Fruit fly (Drosophila melanogaster) whole organism, embryonic: Measurements from ENCODE around the gene dj-1beta.

Experiments
- Asciz ChIP-seq: fragments of 200-800 bp; sonication (Bioruptor generic); optimal IDR thresholded peaks from 2 replicates; lab custom pipeline; 2017; ENCODE audit warnings: missing biosample characterization, mild to moderate bottlenecking, missing genetic modification characterization, missing genetic modification reagents
- Bteb2 ChIP-seq: fragments of 200-800 bp; sonication (Bioruptor generic); optimal IDR thresholded peaks from 2 replicates; lab custom pipeline; 2016; ENCODE audit warnings: missing biosample characterization, missing genetic modification characterization
- CG10147 ChIP-seq: fragments of 200-800 bp; sonication (Bioruptor generic); optimal IDR thresholded peaks from 2 replicates; lab custom pipeline; 2019; ENCODE audit warnings: missing biosample characterization, mild to moderate bottlenecking, missing genetic modification characterization, moderate library complexity
- CG11398 ChIP-seq: fragments of 200-800 bp; sonication (Bioruptor generic); optimal IDR thresholded peaks from 2 replicates; lab custom pipeline; 2016; ENCODE audit warnings: missing biosample characterization, missing genetic modification characterization
- CG12942 ChIP-seq: fragments of 200-800 bp; sonication (Bioruptor generic); optimal IDR thresholded peaks from 3 replicates; lab custom pipeline; 2016; ENCODE audit warnings: missing biosample characterization, missing genetic modification characterization
- CG13287 ChIP-seq: fragments of 200-800 bp; sonication (Bioruptor generic); IDR thresholded peaks from 2 replicates; pipeline ENCODE4 v1.3.6; 2022; ENCODE audit warnings: missing biosample characterization, missing genetic modification characterization; ENCODE audit not compliant: partially characterized antibody
- CG13775 ChIP-seq: fragments of 200-800 bp; sonication (Bioruptor generic); optimal IDR thresholded peaks from 3 replicates; lab custom pipeline; 2017; ENCODE audit warnings: missing biosample characterization, mild to moderate bottlenecking, missing genetic modification characterization
- CG14667 ChIP-seq: fragments of 200-800 bp; sonication (Bioruptor generic); IDR thresholded peaks from 2 replicates; pipeline ENCODE4 v1.3.6; 2022; ENCODE audit warnings: missing biosample characterization, missing genetic modification characterization
- CG15696 ChIP-seq: fragments of 200-800 bp; sonication (Bioruptor generic); optimal IDR thresholded peaks from 2 replicates; lab custom pipeline; 2019; ENCODE audit warnings: missing biosample characterization, mild to moderate bottlenecking, missing genetic modification characterization, moderate library complexity
- CG2129 ChIP-seq: fragments of 200-800 bp; sonication (Bioruptor generic); IDR thresholded peaks from 2 replicates; pipeline ENCODE4 v1.3.6; 2022; ENCODE audit warnings: missing biosample characterization, missing genetic modification characterization; ENCODE audit not compliant: partially characterized antibody
- CG2199 ChIP-seq: fragments of 200-800 bp; sonication (Bioruptor generic); IDR thresholded peaks from 3 replicates; pipeline ENCODE4 v1.3.6; 2022; ENCODE audit warnings: missing biosample characterization, missing genetic modification characterization
- CG3065 ChIP-seq: fragments of 200-800 bp; sonication (Bioruptor generic); optimal IDR thresholded peaks from 2 replicates; lab custom pipeline; 2016; ENCODE audit warnings: missing biosample characterization, missing genetic modification characterization
- CG31388 ChIP-seq: fragments of 200-800 bp; sonication (Bioruptor generic); optimal IDR thresholded peaks from 2 replicates; lab custom pipeline; 2016; ENCODE audit warnings: missing biosample characterization, missing genetic modification characterization
- CG5180 ChIP-seq: fragments of 200-800 bp; sonication (Bioruptor generic); optimal IDR thresholded peaks from 3 replicates; lab custom pipeline; 2017; ENCODE audit warnings: missing biosample characterization, missing genetic modification characterization, mild to moderate bottlenecking, moderate library complexity, missing genetic modification reagents
- CG5953 ChIP-seq: fragments of 200-800 bp; sonication (Bioruptor generic); IDR thresholded peaks from 2 replicates; pipeline ENCODE4 v1.3.6; 2022; ENCODE audit warnings: missing biosample characterization, missing genetic modification characterization
- CG6813 ChIP-seq: fragments of 200-800 bp; sonication (Bioruptor generic); optimal IDR thresholded peaks from 2 replicates; lab custom pipeline; 2017; ENCODE audit warnings: missing biosample characterization, missing genetic modification characterization, mild to moderate bottlenecking, moderate library complexity, missing genetic modification reagents
- CG9609 ChIP-seq: fragments of 200-800 bp; sonication (Bioruptor generic); optimal IDR thresholded peaks from 3 replicates; lab custom pipeline; 2016; ENCODE audit warnings: missing biosample characterization, missing genetic modification characterization
- Dek ChIP-seq: fragments of 200-800 bp; sonication (Bioruptor generic); optimal IDR thresholded peaks from 3 replicates; lab custom pipeline; 2019; ENCODE audit warnings: missing biosample characterization, mild to moderate bottlenecking, missing genetic modification characterization, moderate library complexity
- Dll ChIP-seq: fragments of 200-800 bp; sonication (Bioruptor generic); IDR thresholded peaks from 4 replicates; pipeline ENCODE4 v1.3.6; 2022; ENCODE audit warnings: missing biosample characterization, missing genetic modification characterization; ENCODE audit not compliant: partially characterized antibody
- Eip74EF ChIP-seq, 2 experiments: fragments of 200-800 bp in 1 of 2; fragments of >200 bp in 1 of 2; sonication (Bioruptor generic) in 1 of 2; optimal IDR thresholded peaks; 2 replicates each; lab custom pipeline; 2017 to 2019; ENCODE audit warnings: missing biosample characterization in 2 of 2, missing genetic modification characterization in 2 of 2, mild to moderate bottlenecking in 1 of 2, moderate library complexity in 1 of 2
- Ets65A ChIP-seq: fragments of 200-800 bp; sonication (Bioruptor generic); peaks from one replicate; lab custom pipeline; 2016; ENCODE audit warnings: missing biosample characterization, missing genetic modification characterization
- H15 ChIP-seq: fragments of 200-800 bp; sonication (Bioruptor generic); IDR thresholded peaks from 3 replicates; pipeline ENCODE4 v1.3.6; 2022; ENCODE audit warnings: missing biosample characterization, missing genetic modification characterization
- H2.0 ChIP-seq: fragments of 200-800 bp; sonication (Bioruptor generic); IDR thresholded peaks from 2 replicates; pipeline ENCODE4 v1.3.6; 2022; ENCODE audit warnings: missing biosample characterization, missing genetic modification characterization
- HmgZ ChIP-seq: fragments of 200-800 bp; sonication (Bioruptor generic); optimal IDR thresholded peaks from 2 replicates; lab custom pipeline; 2018; ENCODE audit warnings: missing biosample characterization, mild to moderate bottlenecking, missing genetic modification characterization
- Hr3 ChIP-seq: fragments of 200-800 bp; sonication (Bioruptor generic); optimal IDR thresholded peaks from 3 replicates; lab custom pipeline; 2016; ENCODE audit warnings: missing biosample characterization, missing genetic modification characterization
- Hr51 ChIP-seq, 2 experiments: fragments of 200-800 bp; sonication (Bioruptor generic); optimal IDR thresholded peaks; 2 replicates in 1 of 2; 3 replicates in 1 of 2; lab custom pipeline; 2016 to 2018; ENCODE audit warnings: missing biosample characterization in 2 of 2, missing genetic modification characterization in 2 of 2, mild to moderate bottlenecking in 1 of 2, moderate library complexity in 1 of 2
- Lpt ChIP-seq: fragments of >200 bp; optimal IDR thresholded peaks from 2 replicates; lab custom pipeline; 2018; ENCODE audit warnings: missing biosample characterization, missing genetic modification characterization
- Max ChIP-seq: fragments of 200-800 bp; sonication (Bioruptor generic); optimal IDR thresholded peaks from 2 replicates; lab custom pipeline; 2016; ENCODE audit warnings: missing biosample characterization, mild to moderate bottlenecking, missing genetic modification characterization
- NC2α ChIP-seq: fragments of 200-800 bp; sonication (Bioruptor generic); optimal IDR thresholded peaks from 2 replicates; lab custom pipeline; 2016; ENCODE audit warnings: missing biosample characterization, missing genetic modification characterization
- NFAT ChIP-seq: fragments of 200-800 bp; sonication (Bioruptor generic); IDR thresholded peaks from 2 replicates; pipeline ENCODE4 v1.3.6; 2022; ENCODE audit warnings: missing biosample characterization, missing genetic modification characterization
- NK7.1 ChIP-seq: fragments of 200-800 bp; sonication (Bioruptor generic); optimal IDR thresholded peaks from 3 replicates; lab custom pipeline; 2016; ENCODE audit warnings: missing biosample characterization, missing genetic modification characterization
- Nf-YA ChIP-seq: fragments of 200-800 bp; sonication (Bioruptor generic); IDR thresholded peaks from 2 replicates; pipeline ENCODE4 v1.3.6; 2022; ENCODE audit warnings: missing biosample characterization, missing genetic modification characterization
- az2 ChIP-seq: fragments of 200-800 bp; sonication (Bioruptor generic); optimal IDR thresholded peaks from 3 replicates; lab custom pipeline; 2016; ENCODE audit warnings: missing biosample characterization, missing genetic modification characterization
- cas ChIP-seq: fragments of 200-800 bp; sonication (Bioruptor generic); IDR thresholded peaks from 2 replicates; pipeline ENCODE4 v1.3.6; 2022; ENCODE audit warnings: missing biosample characterization, missing genetic modification characterization
- cwo ChIP-seq: fragments of 200-800 bp; sonication (Bioruptor generic); optimal IDR thresholded peaks from 3 replicates; lab custom pipeline; 2017; ENCODE audit warnings: missing biosample characterization, missing genetic modification characterization, mild to moderate bottlenecking, moderate library complexity, missing genetic modification reagents
- dysf ChIP-seq: fragments of 200-800 bp; sonication (Bioruptor generic); IDR thresholded peaks from 3 replicates; pipeline ENCODE4 v1.3.6; 2022; ENCODE audit warnings: missing biosample characterization, missing genetic modification characterization
- ems ChIP-seq: fragments of 200-800 bp; sonication (Bioruptor generic); optimal IDR thresholded peaks from 3 replicates; lab custom pipeline; 2016; ENCODE audit warnings: missing biosample characterization, missing genetic modification characterization
- eyg ChIP-seq: fragments of 200-800 bp; sonication (Bioruptor generic); optimal IDR thresholded peaks from 3 replicates; lab custom pipeline; 2016; ENCODE audit warnings: missing biosample characterization, missing genetic modification characterization
- insv ChIP-seq, 2 experiments: fragments of 200-800 bp; sonication (Bioruptor generic); optimal IDR thresholded peaks; 3 replicates each; lab custom pipeline; 2016 to 2018; ENCODE audit warnings: missing biosample characterization in 2 of 2, missing genetic modification characterization in 2 of 2
- klu ChIP-seq: fragments of 200-800 bp; sonication (Bioruptor generic); IDR thresholded peaks from 2 replicates; pipeline ENCODE4 v1.3.6; 2022; ENCODE audit warnings: missing biosample characterization, missing genetic modification characterization
- luna ChIP-seq: fragments of 200-800 bp; sonication (Bioruptor generic); optimal IDR thresholded peaks from 2 replicates; lab custom pipeline; 2016; ENCODE audit warnings: missing biosample characterization, missing genetic modification characterization
- odd ChIP-seq: fragments of 200-800 bp; sonication (Bioruptor generic); optimal IDR thresholded peaks from 2 replicates; lab custom pipeline; 2017; ENCODE audit warnings: missing biosample characterization, mild to moderate bottlenecking, missing genetic modification characterization
- pfk ChIP-seq: fragments of 200-800 bp; sonication (Bioruptor generic); optimal IDR thresholded peaks from 2 replicates; lab custom pipeline; 2018; ENCODE audit warnings: missing biosample characterization, mild to moderate bottlenecking, missing genetic modification characterization, moderate library complexity
- schlank ChIP-seq: fragments of 200-800 bp; sonication (Bioruptor generic); optimal IDR thresholded peaks from 2 replicates; lab custom pipeline; 2018; ENCODE audit warnings: missing biosample characterization, mild to moderate bottlenecking, missing genetic modification characterization
- tin ChIP-seq: fragments of 200-800 bp; sonication (Bioruptor generic); optimal IDR thresholded peaks from 3 replicates; lab custom pipeline; 2016; ENCODE audit warnings: missing biosample characterization, missing genetic modification characterization
- twi ChIP-seq: fragments of 200-800 bp; optimal IDR thresholded peaks from 2 replicates; lab custom pipeline; 2019; ENCODE audit warnings: missing biosample characterization, mild to moderate bottlenecking, missing genetic modification characterization, moderate library complexity
- wek ChIP-seq: fragments of 200-800 bp; sonication (Bioruptor generic); optimal IDR thresholded peaks from 3 replicates; lab custom pipeline; 2018; ENCODE audit warnings: missing biosample characterization, mild to moderate bottlenecking, missing genetic modification characterization, moderate library complexity
- zen ChIP-seq: fragments of 200-800 bp; sonication (Bioruptor generic); optimal IDR thresholded peaks from 3 replicates; lab custom pipeline; 2018; ENCODE audit warnings: missing biosample characterization, mild to moderate bottlenecking, missing genetic modification characterization, moderate library complexity
- zf30C ChIP-seq: fragments of 200-800 bp; sonication (Bioruptor generic); optimal IDR thresholded peaks from 3 replicates; lab custom pipeline; 2018; ENCODE audit warnings: missing biosample characterization, mild to moderate bottlenecking, missing genetic modification characterization

dj-1beta gene

dm6 chr3R:30797323-30797911 is 9.5 kb upstream of the dj-1beta start (continued):
- TF ChIP-seq Hr3 (peak; percentile 35), H15 (GFP tag; lab: Robert Waterston, UW) (peak; percentile 63; the same call in 1 of the 3 replicates), NC2α (GFP tag; lab: Kevin White, UChicago) (no peak), Hr51 (GFP tag; optimal IDR thresholded peaks at IDR 0.05; lab: Kevin White, UChicago) (peak in 1 of 2 experiments; percentile 79), NFAT (peak; percentile 49; the same call in 1 of the 2 replicates), ems (GFP tag; lab: Kevin White, UChicago) (peak; percentile 36), CG2129 (no peak), pfk (GFP tag; lab: Kevin White, UChicago) (no peak), NK7.1 (GFP tag; lab: Kevin White, UChicago) (no peak), schlank (tag; lab: Kevin White, UChicago) (no peak), H2.0 (GFP tag; lab: Robert Waterston, UW) (peak; percentile 65), cwo (GFP tag; lab: Kevin White, UChicago) (peak; percentile 21), Bteb2 (GFP tag; lab: Kevin White, UChicago) (peak; percentile 2), Ets65A (GFP tag; lab: Kevin White, UChicago) (peak; percentile 89), CG15696 (peak; percentile 22), HmgZ (peak; percentile 49), CG12942 (GFP tag; lab: Kevin White, UChicago) (peak; percentile 50), dysf (GFP tag; lab: Robert Waterston, UW) (peak; percentile 90), CG6813 (GFP tag; lab: Kevin White, UChicago) (peak; percentile 20), CG13287 (GFP tag; lab: Robert Waterston, UW) (peak; percentile 10; the same call in 1 of the 2 replicates), az2 (peak; percentile 54), CG31388 (GFP tag; lab: Kevin White, UChicago) (no peak), insv (GFP tag; optimal IDR thresholded peaks at IDR 0.05; lab: Kevin White, UChicago) (no peak), CG3065 (GFP tag; lab: Kevin White, UChicago) (no peak), wek (GFP tag; lab: Kevin White, UChicago) (no peak), klu (peak; percentile 63), eyg (GFP tag; lab: Kevin White, UChicago) (no peak), Nf-YA (no peak), twi (tag; lab: Kevin White, UChicago) (peak; percentile 66), CG14667 (GFP tag; lab: Robert Waterston, UW) (peak; percentile 44; the same call in 1 of the 2 replicates), CG5180 (no peak), CG5953 (GFP tag; lab: Robert Waterston, UW) (peak; percentile 41; the same call in 1 of the 2 replicates), Dek (tag; lab: Kevin White, UChicago) (peak; percentile 65), Max (GFP tag; lab: Kevin White, UChicago) (no peak), zf30C (GFP tag; lab: Kevin White, UChicago) (no peak), luna (no peak), zen (tag; lab: Kevin White, UChicago) (peak; percentile 55), CG13775 (GFP tag; lab: Kevin White, UChicago) (peak; percentile 52), Lpt (no peak), CG9609 (no peak), odd (GFP tag; lab: Kevin White, UChicago) (peak; percentile 55), Asciz (GFP tag; lab: Kevin White, UChicago) (peak; percentile 60), cas (GFP tag; lab: Robert Waterston, UW) (0 out of 2 replicates have a peak, but pooled peaks have one; percentile 30), CG2199 (GFP tag; lab: Robert Waterston, UW) (no peak), CG10147 (GFP tag; lab: Kevin White, UChicago) (peak; percentile 75), Dll (GFP tag; lab: Robert Waterston, UW) (peak; percentile 33; the same call in 2 of the 4 replicates), Eip74EF (GFP tag; optimal IDR thresholded peaks at IDR 0.05; lab: Kevin White, UChicago) (peak in 1 of 2 experiments; percentile 14), tin (GFP tag; lab: Kevin White, UChicago) (peak; percentile 65), CG11398 (GFP tag; lab: Kevin White, UChicago) (no peak)
